Worm (Caenorhabditis elegans) whole organism, L3 larva: ENCODE data around the gene dars-2.

ENCODE experiments used
- aly-2 ChIP-seq: fragments of 150-350 bp; optimal IDR thresholded peaks from 2 replicates; lab custom pipeline; 2014; ENCODE audit warnings: missing biosample characterization, missing genetic modification characterization
- ama-1 ChIP-seq: fragments of 150-350 bp; optimal IDR thresholded peaks from 2 replicates; lab custom pipeline; 2018
- ceh-16 ChIP-seq: sonication (generic microtip); optimal IDR thresholded peaks from 2 replicates; lab custom pipeline; 2017; ENCODE audit warnings: missing biosample characterization, missing genetic modification characterization
- ceh-28 ChIP-seq: fragments of 150-350 bp; optimal IDR thresholded peaks from 2 replicates; lab custom pipeline; 2014; ENCODE audit warnings: missing biosample characterization, missing genetic modification reagents, missing genetic modification characterization
- ceh-82 ChIP-seq: fragments of 150-350 bp; optimal IDR thresholded peaks from 2 replicates; lab custom pipeline; 2014; ENCODE audit warnings: missing biosample characterization, missing genetic modification characterization
- daf-12 ChIP-seq: fragments of 150-350 bp; optimal IDR thresholded peaks from 2 replicates; lab custom pipeline; 2014; ENCODE audit warnings: missing biosample characterization, missing genetic modification reagents, missing genetic modification characterization
- egl-27 ChIP-seq: sonication (generic microtip); optimal IDR thresholded peaks from 4 replicates; lab custom pipeline; 2017; ENCODE audit warnings: missing biosample characterization, missing genetic modification reagents, missing genetic modification characterization
- egl-5 ChIP-seq: fragments of 150-350 bp; optimal IDR thresholded peaks from 2 replicates; lab custom pipeline; 2017; ENCODE audit warnings: missing biosample characterization, missing genetic modification reagents, missing genetic modification characterization, inconsistent platforms
- elt-2 ChIP-seq: sonication (generic microtip); optimal IDR thresholded peaks from 2 replicates; lab custom pipeline; 2016; ENCODE audit warnings: missing genetic modification reagents, mild to moderate bottlenecking, missing genetic modification characterization, missing compliant biosample characterization
- elt-3 ChIP-seq, 3 experiments: fragments of 150-350 bp in 1 of 3; sonication (generic microtip) in 2 of 3; optimal IDR thresholded peaks; 2 replicates in 2 of 3; 4 replicates in 1 of 3; lab custom pipeline; 2014 to 2017; ENCODE audit warnings: missing biosample characterization in 3 of 3, missing genetic modification characterization in 3 of 3
- fkh-10 ChIP-seq: sonication (generic microtip); optimal IDR thresholded peaks from 2 replicates; lab custom pipeline; 2017; ENCODE audit warnings: missing biosample characterization, missing genetic modification reagents, missing genetic modification characterization
- fkh-2 ChIP-seq: fragments of 150-350 bp; optimal IDR thresholded peaks from 2 replicates; lab custom pipeline; 2014; ENCODE audit warnings: missing biosample characterization, missing genetic modification reagents, missing genetic modification characterization
- fos-1 ChIP-seq: fragments of 150-350 bp; optimal IDR thresholded peaks from 2 replicates; lab custom pipeline; 2014; ENCODE audit warnings: missing biosample characterization, missing genetic modification characterization
- hmg-11 ChIP-seq: sonication (generic microtip); optimal IDR thresholded peaks from 2 replicates; lab custom pipeline; 2016; ENCODE audit warnings: missing genetic modification characterization, missing compliant biosample characterization
- jun-1 ChIP-seq: fragments of 150-350 bp; optimal IDR thresholded peaks from 2 replicates; lab custom pipeline; 2014; ENCODE audit warnings: missing biosample characterization, missing genetic modification reagents, missing genetic modification characterization
- lin-15B ChIP-seq: fragments of 150-350 bp; optimal IDR thresholded peaks from 2 replicates; lab custom pipeline; 2014; ENCODE audit warnings: missing biosample characterization, missing genetic modification characterization
- lin-39 ChIP-seq: fragments of 150-350 bp; optimal IDR thresholded peaks from 2 replicates; lab custom pipeline; 2018; ENCODE audit warnings: missing biosample characterization, missing genetic modification reagents, missing genetic modification characterization
- mdl-1 ChIP-seq: fragments of 150-350 bp; optimal IDR thresholded peaks from 2 replicates; lab custom pipeline; 2014; ENCODE audit warnings: missing biosample characterization, missing genetic modification characterization
- mml-1 ChIP-seq: fragments of 150-350 bp; sonication (generic microtip); optimal IDR thresholded peaks from 3 replicates; lab custom pipeline; 2014; ENCODE audit warnings: missing biosample characterization, missing genetic modification characterization
- nfya-1 ChIP-seq: sonication (generic microtip); optimal IDR thresholded peaks from 2 replicates; lab custom pipeline; 2017; ENCODE audit warnings: missing genetic modification characterization, mild to moderate bottlenecking, missing compliant biosample characterization, antibody characterized with exemption, moderate library complexity; ENCODE audit not compliant: insufficient read depth
- nhr-11 ChIP-seq: fragments of 150-350 bp; optimal IDR thresholded peaks from 2 replicates; lab custom pipeline; 2014; ENCODE audit warnings: missing biosample characterization, missing genetic modification characterization
- nhr-12 ChIP-seq: fragments of 150-350 bp; optimal IDR thresholded peaks from 2 replicates; lab custom pipeline; 2014; ENCODE audit warnings: missing biosample characterization, missing genetic modification characterization
- nhr-23 ChIP-seq: fragments of 150-350 bp; optimal IDR thresholded peaks from 2 replicates; lab custom pipeline; 2014; ENCODE audit warnings: missing biosample characterization, missing genetic modification reagents, missing genetic modification characterization
- nhr-25 ChIP-seq: sonication (generic microtip); optimal IDR thresholded peaks from 2 replicates; lab custom pipeline; 2017; ENCODE audit warnings: missing biosample characterization, missing genetic modification characterization
- nhr-43 ChIP-seq: sonication (generic microtip); optimal IDR thresholded peaks from 2 replicates; lab custom pipeline; 2016; ENCODE audit warnings: mild to moderate bottlenecking, missing genetic modification characterization, missing compliant biosample characterization; ENCODE audit not compliant: poor library complexity, severe bottlenecking
- nhr-67 ChIP-seq: fragments of 150-350 bp; optimal IDR thresholded peaks from 2 replicates; lab custom pipeline; 2014; ENCODE audit warnings: missing biosample characterization, missing genetic modification characterization
- nhr-77 ChIP-seq: fragments of 150-350 bp; optimal IDR thresholded peaks from 2 replicates; lab custom pipeline; 2014; ENCODE audit warnings: missing biosample characterization, missing genetic modification characterization
- pha-4 ChIP-seq: fragments of 150-350 bp; optimal IDR thresholded peaks from 2 replicates; lab custom pipeline; 2014; ENCODE audit warnings: missing biosample characterization, missing genetic modification reagents, missing genetic modification characterization
- pqm-1 ChIP-seq: fragments of 150-350 bp; optimal IDR thresholded peaks from 2 replicates; lab custom pipeline; 2017; ENCODE audit warnings: missing biosample characterization, missing genetic modification characterization, inconsistent platforms
- sea-2 ChIP-seq: fragments of 150-350 bp; sonication (generic microtip); optimal IDR thresholded peaks from 4 replicates; lab custom pipeline; 2014; ENCODE audit warnings: missing biosample characterization, missing genetic modification reagents, missing genetic modification characterization
- skn-1 ChIP-seq: fragments of 150-350 bp; optimal IDR thresholded peaks from 2 replicates; lab custom pipeline; 2014; ENCODE audit warnings: missing biosample characterization, missing genetic modification characterization
- snpc-4 ChIP-seq: fragments of 150-350 bp; optimal IDR thresholded peaks from 2 replicates; lab custom pipeline; 2014; ENCODE audit warnings: missing biosample characterization, missing genetic modification characterization
- tbx-2 ChIP-seq: sonication (generic microtip); optimal IDR thresholded peaks from 2 replicates; lab custom pipeline; 2016; ENCODE audit warnings: mild to moderate bottlenecking, missing genetic modification characterization, missing compliant biosample characterization
- zag-1 ChIP-seq: fragments of 150-350 bp; optimal IDR thresholded peaks from 2 replicates; lab custom pipeline; 2014; ENCODE audit warnings: missing biosample characterization, missing genetic modification characterization
- ztf-11 ChIP-seq: fragments of 150-350 bp; optimal IDR thresholded peaks from 2 replicates; lab custom pipeline; 2014; ENCODE audit warnings: missing biosample characterization, missing genetic modification characterization
- ztf-4 ChIP-seq: fragments of 150-350 bp; optimal IDR thresholded peaks from 2 replicates; lab custom pipeline; 2014; ENCODE audit warnings: missing biosample characterization, missing genetic modification characterization

Gene dars-2

ce11 chrV:12038783-12039182 lies 9.8 kb upstream of the dars-2 start:
- no peak for TF ChIP-seq tbx-2
- TF ChIP-seq ama-1 (lab: Kevin White, UChicago) = peak; percentile 80
- TF ChIP-seq nhr-77 (tag; lab: Kevin White, UChicago) = no peak
- peak; percentile 3 for TF ChIP-seq snpc-4 (tag; lab: Kevin White, UChicago)
- no peak for TF ChIP-seq fkh-2 (tag; lab: Kevin White, UChicago)
- peak; percentile 48 for TF ChIP-seq nfya-1 (tag; lab: Kevin White, UChicago)
- peak; percentile 24 for TF ChIP-seq pha-4
- TF ChIP-seq lin-39 = peak; percentile 77
- TF ChIP-seq lin-15B = peak; percentile 32

DNA sequence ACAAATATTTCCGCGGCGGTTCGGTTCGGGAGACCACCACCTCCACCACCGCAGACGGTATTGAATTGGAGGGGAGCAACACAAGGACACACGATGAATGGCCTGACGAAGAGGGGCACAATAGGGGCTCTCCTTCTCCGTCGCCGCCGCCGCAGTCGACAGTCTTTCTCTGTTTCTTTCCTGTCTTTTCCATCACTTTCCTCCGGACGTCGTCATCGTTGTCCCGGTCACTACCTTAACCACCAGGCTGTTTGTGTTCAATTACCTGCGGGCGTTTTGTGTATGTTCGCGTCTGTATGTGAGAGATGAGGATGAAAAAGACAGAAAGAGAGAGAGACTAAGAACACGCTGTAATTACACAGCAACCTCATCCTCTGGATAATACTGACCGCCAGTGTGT lies 8.8 kb upstream of the dars-2 start:
- TF ChIP-seq egl-5 (no peak), mdl-1 (tag; lab: Kevin White, UChicago) (no peak), nhr-23 (tag; lab: Kevin White, UChicago) (peak; percentile 40)
- TF ChIP-seq, all 47 proteins: peak for 1

ce11 chrV:12040823-12041606 lies 7.5 kb upstream of the dars-2 start, which contains the start of the genes kup-1 and F10C2.4:
kup-1 (minus strand) TSS chrV:12040873.
F10C2.4 (plus strand) TSS chrV:12041556.
- no peak for TF ChIP-seq nhr-12 (tag; lab: Kevin White, UChicago)
- TF ChIP-seq aly-2 = no peak
- peak; percentile 87 for TF ChIP-seq lin-15B
- no peak for TF ChIP-seq elt-3 (tag; optimal IDR thresholded peaks at IDR 0.05; lab: Kevin White, UChicago)
- no peak for TF ChIP-seq ama-1 (lab: Kevin White, UChicago)
- peak; percentile 59 for TF ChIP-seq hmg-11 (tag; lab: Kevin White, UChicago)
- TF ChIP-seq pha-4 = peak; percentile 64
- no peak for TF ChIP-seq ztf-4 (tag; lab: Kevin White, UChicago)
- peak; percentile 65 for TF ChIP-seq egl-5
- no peak for TF ChIP-seq tbx-2
- TF ChIP-seq ceh-16 (tag; lab: Kevin White, UChicago) = no peak
- peak; percentile 21 for TF ChIP-seq elt-2 (tag; lab: Kevin White, UChicago)
- no peak for TF ChIP-seq skn-1 (tag; lab: Kevin White, UChicago)
- TF ChIP-seq fkh-10 (GFP tag; lab: Kevin White, UChicago) = no peak
- TF ChIP-seq nhr-67 (tag; lab: Kevin White, UChicago) = no peak
- peak; percentile 66 for TF ChIP-seq snpc-4 (tag; lab: Kevin White, UChicago)
- peak; percentile 68 for TF ChIP-seq ceh-28
- no peak for TF ChIP-seq daf-12 (tag; lab: Kevin White, UChicago)
- peak; percentile 82 for TF ChIP-seq nfya-1 (tag; lab: Kevin White, UChicago)
- no peak for TF ChIP-seq zag-1 (tag; lab: Kevin White, UChicago)
- peak; percentile 61 for TF ChIP-seq nhr-23 (tag; lab: Kevin White, UChicago)
- peak; percentile 36 for TF ChIP-seq nhr-25 (tag; lab: Kevin White, UChicago)

- TF ChIP-seq nhr-25 (tag; lab: Kevin White, UChicago) (no peak), ceh-16 (tag; lab: Kevin White, UChicago) (no peak), elt-2 (tag; lab: Kevin White, UChicago) (no peak), nhr-43 (tag; lab: Kevin White, UChicago) (no peak), snpc-4 (tag; lab: Kevin White, UChicago) (no peak), ama-1 (lab: Kevin White, UChicago) (no peak), mml-1 (no peak), nhr-77 (tag; lab: Kevin White, UChicago) (no peak), lin-39 (no peak), zag-1 (tag; lab: Kevin White, UChicago) (no peak)
These were observed 3.4 kb upstream of the dars-2 start, which contains the start of gene F10C2.5 for ce11 chrV:12045132-12045531. F10C2.5 (plus strand) TSS chrV:12045432.

- TF ChIP-seq nhr-11 (no peak), sea-2 (GFP tag; lab: Kevin White, UChicago) (no peak), lin-39 (no peak), aly-2 (no peak), ceh-16 (tag; lab: Kevin White, UChicago) (no peak), ztf-4 (tag; lab: Kevin White, UChicago) (no peak), egl-27 (tag; lab: Kevin White, UChicago) (no peak), nhr-25 (tag; lab: Kevin White, UChicago) (no peak), mml-1 (no peak), jun-1 (no peak), ztf-11 (tag; lab: Kevin White, UChicago) (no peak), ceh-82 (tag; lab: Kevin White, UChicago) (no peak), fos-1 (tag; lab: Kevin White, UChicago) (no peak), fkh-2 (tag; lab: Kevin White, UChicago) (no peak), snpc-4 (tag; lab: Kevin White, UChicago) (no peak), ama-1 (lab: Kevin White, UChicago) (no peak), pqm-1 (tag; lab: Kevin White, UChicago) (no peak), pha-4 (no peak)
These were observed 810 bp upstream of the dars-2 start for ce11 chrV:12047735-12048134.
